Worm (Caenorhabditis elegans): ENCODE measurements around the gene tgt-2.

Gene tgt-2

ce11 chrV:18990958-18991357 is 7.2 kb upstream of the tgt-2 start:
- TF ChIP-seq nhr-77 (tag; optimal IDR thresholded peaks at IDR 0.05) (no peak), unc-62 (GFP tag; optimal IDR thresholded peaks at IDR 0.05 in 1 of 2) (peak in 1 of 2 experiments; percentile 47), unc-62 (tag; optimal IDR thresholded peaks at IDR 0.05) (no peak), set-16 (GFP tag; IDR thresholded peaks at IDR 0.05) (peak; percentile 87)

ce11 chrV:18993017-18993416 is 5.1 kb upstream of the tgt-2 start:
- TF ChIP-seq F37D6.2 (tag; optimal IDR thresholded peaks at IDR 0.05) (no peak), snpc-1.2 (GFP tag; IDR thresholded peaks at IDR 0.05) (no peak), unc-39 (tag; optimal IDR thresholded peaks at IDR 0.05) (no peak), saeg-2 (GFP tag; IDR thresholded peaks at IDR 0.05) (no peak), lsy-2 (tag; optimal IDR thresholded peaks at IDR 0.05) (no peak), egl-43 (GFP tag; IDR thresholded peaks at IDR 0.05) (no peak), unc-130 (GFP tag; optimal IDR thresholded peaks at IDR 0.05) (no peak), tag-97 (GFP tag; IDR thresholded peaks at IDR 0.05) (no peak), hlh-11 (tag; optimal IDR thresholded peaks at IDR 0.05) (no peak), zfp-2 (tag; optimal IDR thresholded peaks at IDR 0.05) (no peak)

DNA sequence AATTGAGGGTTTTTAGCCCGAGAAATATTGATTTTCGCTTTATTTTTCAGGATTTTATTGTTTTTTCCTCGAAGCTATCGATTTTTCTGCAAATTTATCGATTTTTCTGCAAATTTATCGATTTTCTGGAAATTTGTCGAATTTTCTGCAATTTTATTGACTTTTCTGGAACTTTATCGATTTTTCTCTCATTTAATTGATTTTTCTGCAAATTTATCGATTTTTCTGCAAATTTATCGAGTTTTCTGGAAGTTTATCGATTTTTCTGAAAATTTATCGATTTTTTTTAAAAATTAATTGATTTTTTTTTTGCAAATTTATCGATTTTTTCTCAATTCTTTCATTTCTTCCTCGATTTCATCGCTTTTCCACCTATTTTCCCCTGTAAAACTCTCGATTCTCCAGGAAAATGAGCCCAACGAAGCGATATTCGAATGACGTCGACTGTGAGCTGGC is 4.6 kb upstream of the tgt-2 start, which contains the start of gene gtf-2F2:
TSS of gene gtf-2F2 (plus strand) at position 406 of the 456 bp plus-strand sequence.
- TF ChIP-seq aha-1 (tag) (peak; percentile 79), ceh-28 (tag; optimal IDR thresholded peaks at IDR 0.05) (peak; percentile 91), spr-3 (GFP tag; optimal IDR thresholded peaks at IDR 0.05) (no peak)

DNA sequence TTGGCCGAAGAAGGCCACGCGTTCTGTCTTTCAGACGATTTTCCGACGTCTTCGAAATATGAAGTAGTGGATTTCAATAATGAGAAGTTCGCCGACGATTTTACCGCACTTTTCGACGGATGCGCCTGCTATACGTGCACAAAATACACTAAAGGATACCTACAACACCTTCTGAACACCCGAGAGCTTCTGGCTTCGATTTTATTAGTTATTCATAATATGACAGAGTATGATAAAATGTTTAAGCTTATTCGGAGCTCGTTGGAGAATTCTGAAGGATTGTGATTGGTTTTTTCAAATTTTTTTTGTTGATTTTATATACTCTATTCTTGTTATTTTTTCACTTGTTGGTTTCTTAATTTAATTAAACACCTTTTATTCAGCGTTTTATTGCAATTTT is 2.4 kb downstream of the tgt-2 start:
- peak; percentile 94 for TF ChIP-seq aha-1 (tag)
- TF ChIP-seq dmd-9 (GFP tag; IDR thresholded peaks at IDR 0.05) = no peak
- 0 out of 2 replicates have a peak, but pooled peaks have one; percentile 43 for TF ChIP-seq Y75B8A.6 (GFP tag; IDR thresholded peaks at IDR 0.05)

DNA sequence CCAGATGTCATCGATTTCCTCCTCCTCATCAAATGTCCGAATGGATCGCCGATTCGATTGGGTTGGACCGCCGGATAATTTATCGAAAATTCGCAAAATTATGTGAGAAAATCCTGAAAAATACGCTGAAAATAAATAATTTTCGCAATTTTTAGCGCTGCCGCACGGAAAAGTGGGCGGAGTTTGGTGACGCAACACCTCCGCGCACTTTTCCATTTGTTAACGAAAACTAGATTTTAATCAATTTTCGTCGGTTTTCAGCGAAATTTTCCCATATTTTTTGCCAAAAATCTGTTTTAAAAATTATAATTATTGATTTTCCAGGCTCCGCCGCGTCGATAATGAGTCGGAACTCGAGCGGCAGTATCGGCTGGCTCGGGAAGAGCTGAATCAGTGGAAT is 2.9 kb downstream of the tgt-2 start, which contains the start of gene Y39B6A.34:
TSS of gene Y39B6A.34 (plus strand) at position 3 of the 400 bp plus-strand sequence.
- TF ChIP-seq nhr-42 (GFP tag; IDR thresholded peaks at IDR 0.05) (no peak), fos-1 (tag; optimal IDR thresholded peaks at IDR 0.05) (no peak), aha-1 (tag) (peak; percentile 61), rbr-2 (tag; optimal IDR thresholded peaks at IDR 0.05) (peak; percentile 33), hif-1 (tag; optimal IDR thresholded peaks at IDR 0.05) (no peak), mes-2 (tag; optimal IDR thresholded peaks at IDR 0.05; ENCODE audit: poor library complexity, severe bottlenecking) (peak; percentile 48), vab-7 (GFP tag; IDR thresholded peaks at IDR 0.05) (no peak), egl-27 (tag; optimal IDR thresholded peaks at IDR 0.05) (no peak), pqm-1 (tag; optimal IDR thresholded peaks at IDR 0.05) (no peak), unc-39 (tag; optimal IDR thresholded peaks at IDR 0.05) (no peak), hlh-11 (tag; optimal IDR thresholded peaks at IDR 0.05) (no peak), dmd-6 (GFP tag; IDR thresholded peaks at IDR 0.05) (no peak), lin-15B (tag; optimal IDR thresholded peaks at IDR 0.05) (no peak), T20F7.1 (GFP tag; optimal IDR thresholded peaks at IDR 0.05) (no peak), dve-1 (tag; optimal IDR thresholded peaks at IDR 0.05; ENCODE audit: insufficient read depth) (peak; percentile 2), ces-1 (GFP tag; optimal IDR thresholded peaks at IDR 0.05) (no peak), daf-16 (GFP tag; optimal IDR thresholded peaks at IDR 0.05) (peak in 1 of 2 experiments; percentile 9), daf-16 (tag; optimal IDR thresholded peaks at IDR 0.05) (no peak), nhr-111 (GFP tag; optimal IDR thresholded peaks at IDR 0.05) (no peak), dpl-1 (GFP tag; optimal IDR thresholded peaks at IDR 0.05) (no peak), mep-1 (tag; optimal IDR thresholded peaks at IDR 0.05) (peak; percentile 45), lin-39 (tag; optimal IDR thresholded peaks at IDR 0.05) (no peak), lsy-2 (tag; optimal IDR thresholded peaks at IDR 0.05) (peak in 1 of 2 experiments; percentile 28), ama-1 (optimal IDR thresholded peaks at IDR 0.05) (peak; percentile 17), set-16 (GFP tag; IDR thresholded peaks at IDR 0.05) (peak; percentile 37; the same call in 1 of the 2 replicates), egl-43 (GFP tag; IDR thresholded peaks at IDR 0.05) (no peak), hlh-30 (tag; optimal IDR thresholded peaks at IDR 0.05; ENCODE audit: insufficient read depth) (no peak), nhr-25 (tag; optimal IDR thresholded peaks at IDR 0.05; ENCODE audit: borderline replicate concordance, insufficient read depth) (no peak), jun-1 (tag; optimal IDR thresholded peaks at IDR 0.05) (no peak), nhr-77 (tag; optimal IDR thresholded peaks at IDR 0.05) (peak; percentile 30), pha-4 (GFP tag; IDR thresholded peaks at IDR 0.05) (peak; percentile 30; the same call in 1 of the 2 replicates), pha-4 (tag; optimal IDR thresholded peaks at IDR 0.05) (no peak)
